Worm (Caenorhabditis elegans) whole organism, L2 larva: Measurements from ENCODE around the gene sdz-10.

Experiments used
- C34F6.9 ChIP-seq: fragments of 150-350 bp; optimal IDR thresholded peaks from 2 replicates; lab custom pipeline; 2014; ENCODE audit warnings: missing biosample characterization, missing genetic modification characterization
- F13H6.1 ChIP-seq: sonication (generic microtip); optimal IDR thresholded peaks from 2 replicates; lab custom pipeline; 2016; ENCODE audit warnings: missing genetic modification characterization, missing compliant biosample characterization
- R02D3.7 ChIP-seq: fragments of 150-350 bp; optimal IDR thresholded peaks from 2 replicates; lab custom pipeline; 2014; ENCODE audit warnings: missing biosample characterization, missing genetic modification characterization
- alr-1 ChIP-seq: fragments of 150-350 bp; optimal IDR thresholded peaks from 2 replicates; lab custom pipeline; 2014; ENCODE audit warnings: missing biosample characterization, missing genetic modification characterization
- aly-2 ChIP-seq: fragments of 150-350 bp; optimal IDR thresholded peaks from 2 replicates; lab custom pipeline; 2014; ENCODE audit warnings: missing biosample characterization, missing genetic modification characterization
- ama-1 ChIP-seq: fragments of 150-350 bp; optimal IDR thresholded peaks from 2 replicates; lab custom pipeline; 2018; ENCODE audit warnings: inconsistent platforms
- blmp-1 ChIP-seq: sonication (generic microtip); optimal IDR thresholded peaks from 2 replicates; lab custom pipeline; 2017; ENCODE audit warnings: missing genetic modification characterization, mild to moderate bottlenecking, missing compliant biosample characterization, antibody characterized with exemption, moderate library complexity; ENCODE audit not compliant: insufficient read depth
- ceh-82 ChIP-seq: fragments of 150-350 bp; optimal IDR thresholded peaks from 2 replicates; lab custom pipeline; 2014; ENCODE audit warnings: missing biosample characterization, missing genetic modification characterization
- crh-2 ChIP-seq: sonication (generic microtip); optimal IDR thresholded peaks from 2 replicates; lab custom pipeline; 2017; ENCODE audit warnings: missing biosample characterization, missing genetic modification characterization
- dmd-4 ChIP-seq: sonication (generic microtip); optimal IDR thresholded peaks from 2 replicates; lab custom pipeline; 2017; ENCODE audit warnings: missing biosample characterization, missing genetic modification characterization
- egl-27 ChIP-seq: sonication (generic microtip); optimal IDR thresholded peaks from 3 replicates; lab custom pipeline; 2017; ENCODE audit warnings: missing biosample characterization, missing genetic modification reagents, missing genetic modification characterization
- elt-1 ChIP-seq: fragments of 150-350 bp; optimal IDR thresholded peaks from 2 replicates; lab custom pipeline; 2014; ENCODE audit warnings: missing biosample characterization, missing genetic modification characterization
- elt-3 ChIP-seq: sonication (generic microtip); optimal IDR thresholded peaks from 2 replicates; lab custom pipeline; 2017; ENCODE audit warnings: missing biosample characterization, missing genetic modification characterization
- fos-1 ChIP-seq: fragments of 150-350 bp; optimal IDR thresholded peaks from 2 replicates; lab custom pipeline; 2014; ENCODE audit warnings: missing biosample characterization, missing genetic modification characterization
- gmeb-1 ChIP-seq: fragments of 150-350 bp; optimal IDR thresholded peaks from 2 replicates; lab custom pipeline; 2014; ENCODE audit warnings: missing biosample characterization, missing genetic modification characterization
- lin-11 ChIP-seq: fragments of 150-350 bp; sonication (generic microtip); optimal IDR thresholded peaks from 2 replicates; lab custom pipeline; 2014; ENCODE audit warnings: missing biosample characterization, missing genetic modification characterization, inconsistent platforms, mixed read lengths
- lin-13 ChIP-seq: fragments of 150-350 bp; optimal IDR thresholded peaks from 2 replicates; lab custom pipeline; 2014; ENCODE audit warnings: missing biosample characterization, missing genetic modification reagents, missing genetic modification characterization
- lin-39 ChIP-seq: fragments of 150-350 bp; optimal IDR thresholded peaks from 2 replicates; lab custom pipeline; 2014; ENCODE audit warnings: missing biosample characterization, missing genetic modification reagents, missing genetic modification characterization
- mbf-1 ChIP-seq: sonication (generic microtip); optimal IDR thresholded peaks from 2 replicates; lab custom pipeline; 2017; ENCODE audit warnings: missing biosample characterization, missing genetic modification characterization
- nhr-10 ChIP-seq: sonication (generic microtip); optimal IDR thresholded peaks from 2 replicates; lab custom pipeline; 2017; ENCODE audit warnings: missing biosample characterization, missing genetic modification characterization
- nhr-11 ChIP-seq: fragments of 150-350 bp; optimal IDR thresholded peaks from 2 replicates; lab custom pipeline; 2014; ENCODE audit warnings: missing biosample characterization, missing genetic modification characterization
- nhr-21 ChIP-seq: fragments of 150-350 bp; optimal IDR thresholded peaks from 2 replicates; lab custom pipeline; 2014; ENCODE audit warnings: missing biosample characterization, missing genetic modification characterization
- nhr-25 ChIP-seq: fragments of 150-350 bp; sonication (generic microtip); optimal IDR thresholded peaks from 3 replicates; lab custom pipeline; 2014; ENCODE audit warnings: missing biosample characterization, missing genetic modification characterization
- nhr-6 ChIP-seq: fragments of 150-350 bp; optimal IDR thresholded peaks from 2 replicates; lab custom pipeline; 2014; ENCODE audit warnings: missing biosample characterization, missing genetic modification characterization
- nhr-77 ChIP-seq: fragments of 150-350 bp; optimal IDR thresholded peaks from 2 replicates; lab custom pipeline; 2014; ENCODE audit warnings: missing biosample characterization, missing genetic modification characterization
- peb-1 ChIP-seq: fragments of 150-350 bp; optimal IDR thresholded peaks from 2 replicates; lab custom pipeline; 2014; ENCODE audit warnings: missing biosample characterization, missing genetic modification characterization
- sma-3 ChIP-seq: sonication (generic microtip); optimal IDR thresholded peaks from 2 replicates; lab custom pipeline; 2016; ENCODE audit warnings: missing genetic modification reagents, missing genetic modification characterization, missing compliant biosample characterization
- snpc-4 ChIP-seq: fragments of 150-350 bp; optimal IDR thresholded peaks from 2 replicates; lab custom pipeline; 2014; ENCODE audit warnings: missing biosample characterization, missing genetic modification characterization
- unc-55 ChIP-seq: fragments of 150-350 bp; sonication (generic microtip); optimal IDR thresholded peaks from 3 replicates; lab custom pipeline; 2014; ENCODE audit warnings: missing biosample characterization, missing genetic modification reagents, missing genetic modification characterization
- unc-62 ChIP-seq: fragments of 150-350 bp; optimal IDR thresholded peaks from 2 replicates; lab custom pipeline; 2014; ENCODE audit warnings: missing biosample characterization, missing genetic modification reagents, missing genetic modification characterization
- zag-1 ChIP-seq: fragments of 150-350 bp; optimal IDR thresholded peaks from 2 replicates; lab custom pipeline; 2014; ENCODE audit warnings: missing biosample characterization, missing genetic modification characterization
- ztf-1 ChIP-seq: fragments of 200-800 bp; sonication (Bioruptor generic); conservative IDR thresholded peaks from 2 replicates; pipeline ENCODE4 v1.3.6; 2022; ENCODE audit warnings: missing genetic modification characterization, missing compliant biosample characterization
- ztf-11 ChIP-seq: sonication (generic microtip); optimal IDR thresholded peaks from 2 replicates; lab custom pipeline; 2017; ENCODE audit warnings: missing biosample characterization, missing genetic modification characterization
- ztf-4 ChIP-seq: fragments of 150-350 bp; optimal IDR thresholded peaks from 2 replicates; lab custom pipeline; 2014; ENCODE audit warnings: missing biosample characterization, missing genetic modification characterization

Gene sdz-10

ce11 chrII:2785787-2786186 is 13.7 kb upstream of the sdz-10 start:
- no peak for TF ChIP-seq nhr-11
- no peak for TF ChIP-seq ama-1 (lab: Kevin White, UChicago)
- TF ChIP-seq blmp-1 (tag; lab: Kevin White, UChicago), result no peak
- no peak for TF ChIP-seq sma-3 (GFP tag; lab: Kevin White, UChicago)
- no peak for TF ChIP-seq ceh-82 (tag; lab: Kevin White, UChicago)
- TF ChIP-seq lin-13 (GFP tag; lab: Kevin White, UChicago), result no peak

- TF ChIP-seq nhr-21 (tag; lab: Kevin White, UChicago), result no peak
- no peak for TF ChIP-seq ztf-1 (GFP tag; lab: Robert Waterston, UW)
- no peak for TF ChIP-seq nhr-11
- TF ChIP-seq, all 48 proteins: peak for 0
These were observed 11.3 kb upstream of the sdz-10 start for ce11 chrII:2783380-2783779.

ce11 chrII:2781355-2781754 is 9.3 kb upstream of the sdz-10 start, which contains the start of gene F08D12.2:
F08D12.2 (plus strand) TSS chrII:2781655.
- TF ChIP-seq aly-2 (tag; lab: Kevin White, UChicago) (no peak), elt-3 (tag; lab: Kevin White, UChicago) (no peak), nhr-10 (tag; lab: Kevin White, UChicago) (no peak), nhr-21 (tag; lab: Kevin White, UChicago) (no peak), elt-1 (no peak), crh-2 (tag; lab: Kevin White, UChicago) (no peak), lin-11 (tag; lab: Kevin White, UChicago) (no peak), nhr-6 (tag; lab: Kevin White, UChicago) (no peak), F13H6.1 (tag; lab: Kevin White, UChicago) (no peak), mbf-1 (tag; lab: Kevin White, UChicago) (no peak), lin-39 (tag; lab: Kevin White, UChicago) (no peak), ceh-82 (tag; lab: Kevin White, UChicago) (no peak), nhr-25 (tag; lab: Kevin White, UChicago) (no peak), unc-62 (no peak), unc-55 (no peak), sma-3 (GFP tag; lab: Kevin White, UChicago) (no peak), dmd-4 (tag; lab: Kevin White, UChicago) (no peak), zag-1 (tag; lab: Kevin White, UChicago) (no peak), nhr-77 (no peak)

ce11 chrII:2780804-2781203 is 8.7 kb upstream of the sdz-10 start:
- TF ChIP-seq alr-1 (tag; lab: Kevin White, UChicago), result no peak
- TF ChIP-seq elt-3 (tag; lab: Kevin White, UChicago), result no peak
- no peak for TF ChIP-seq fos-1 (tag; lab: Kevin White, UChicago)
- no peak for TF ChIP-seq elt-1
- no peak for TF ChIP-seq ztf-11 (tag; lab: Kevin White, UChicago)
- no peak for TF ChIP-seq nhr-6 (tag; lab: Kevin White, UChicago)
- TF ChIP-seq R02D3.7, result no peak
- no peak for TF ChIP-seq gmeb-1
- no peak for TF ChIP-seq peb-1
- TF ChIP-seq snpc-4 (tag; lab: Kevin White, UChicago), result no peak
- no peak for TF ChIP-seq mbf-1 (tag; lab: Kevin White, UChicago)
- TF ChIP-seq lin-39 (tag; lab: Kevin White, UChicago), result no peak
- TF ChIP-seq unc-55, result no peak
- no peak for TF ChIP-seq dmd-4 (tag; lab: Kevin White, UChicago)
- no peak for TF ChIP-seq egl-27 (tag; lab: Kevin White, UChicago)
- TF ChIP-seq nhr-10 (tag; lab: Kevin White, UChicago), result no peak
- TF ChIP-seq crh-2 (tag; lab: Kevin White, UChicago), result no peak
- no peak for TF ChIP-seq nhr-21 (tag; lab: Kevin White, UChicago)
- no peak for TF ChIP-seq unc-62
- TF ChIP-seq C34F6.9 (tag; lab: Kevin White, UChicago), result no peak

- no peak for TF ChIP-seq blmp-1 (tag; lab: Kevin White, UChicago)
- TF ChIP-seq lin-11 (tag; lab: Kevin White, UChicago), result no peak
- no peak for TF ChIP-seq nhr-25 (tag; lab: Kevin White, UChicago)
- TF ChIP-seq ztf-4 (tag; lab: Kevin White, UChicago), result no peak
- TF ChIP-seq fos-1 (tag; lab: Kevin White, UChicago), result no peak
- TF ChIP-seq crh-2 (tag; lab: Kevin White, UChicago), result no peak
- no peak for TF ChIP-seq snpc-4 (tag; lab: Kevin White, UChicago)
- no peak for TF ChIP-seq gmeb-1
These were observed 7.2 kb upstream of the sdz-10 start, which contains the start of gene F08D12.3 for ce11 chrII:2779253-2779652. F08D12.3 (plus strand) TSS chrII:2779553.
